Fruit fly (Drosophila melanogaster) S2 (cell line): ENCODE results near the gene CG6481.

ENCODE experiments used
- CG8478 ChIP-seq: fragments of >200 bp; optimal IDR thresholded peaks from 2 replicates; lab custom pipeline; 2018
- CTCF ChIP-seq, 2 experiments: fragments of >200 bp; optimal IDR thresholded peaks; 2 replicates each; lab custom pipeline; 2018

Gene CG6481

dm6 chrX:18537066-18537759 is 15.0 kb upstream of the CG6481 start:
- no peak for TF ChIP-seq CG8478 (lab: Kevin White, UChicago)
- no peak for TF ChIP-seq CTCF (optimal IDR thresholded peaks at IDR 0.05; lab: Kevin White, UChicago)

- no peak for TF ChIP-seq CG8478 (lab: Kevin White, UChicago)
- TF ChIP-seq CTCF (optimal IDR thresholded peaks at IDR 0.05; lab: Kevin White, UChicago), result no peak
These were observed 12.1 kb upstream of the CG6481 start for dm6 chrX:18534393-18534792.

dm6 chrX:18533308-18533707 is 11.1 kb upstream of the CG6481 start:
- TF ChIP-seq CTCF (optimal IDR thresholded peaks at IDR 0.05; lab: Kevin White, UChicago) (no peak), CG8478 (lab: Kevin White, UChicago) (no peak)

- no peak for TF ChIP-seq CG8478 (lab: Kevin White, UChicago)
- TF ChIP-seq CTCF (optimal IDR thresholded peaks at IDR 0.05; lab: Kevin White, UChicago), result no peak
These were observed 6.0 kb upstream of the CG6481 start, which contains the start of the genes CG15042 and CG15047 for dm6 chrX:18528166-18528733. Gene CG15042, minus strand, starts transcription at chrX:18528266. Gene CG15047, plus strand, starts transcription at chrX:18528683.

- TF ChIP-seq CTCF (optimal IDR thresholded peaks at IDR 0.05; lab: Kevin White, UChicago) (no peak), CG8478 (lab: Kevin White, UChicago) (no peak)
These were observed 2.5 kb upstream of the CG6481 start for dm6 chrX:18524594-18525266.

dm6 chrX:18523146-18523812 is 1.0 kb upstream of the CG6481 start:
- TF ChIP-seq CTCF (optimal IDR thresholded peaks at IDR 0.05; lab: Kevin White, UChicago), result no peak
- no peak for TF ChIP-seq CG8478 (lab: Kevin White, UChicago)

dm6 chrX:18520360-18520759 is 1.9 kb downstream of the CG6481 start:
- no peak for TF ChIP-seq CTCF (optimal IDR thresholded peaks at IDR 0.05; lab: Kevin White, UChicago)
- TF ChIP-seq CG8478 (lab: Kevin White, UChicago), result no peak

- TF ChIP-seq CTCF (optimal IDR thresholded peaks at IDR 0.05; lab: Kevin White, UChicago), result peak; percentile 93 to 96
- no peak for TF ChIP-seq CG8478 (lab: Kevin White, UChicago)
These were observed 4.8 kb downstream of the CG6481 start for dm6 chrX:18517415-18517814.

- TF ChIP-seq CG8478 (lab: Kevin White, UChicago) (no peak), CTCF (optimal IDR thresholded peaks at IDR 0.05; lab: Kevin White, UChicago) (peak; percentile 6 to 42)
These were observed 6.2 kb downstream of the CG6481 start for dm6 chrX:18515988-18516541.

- no peak for TF ChIP-seq CG8478 (lab: Kevin White, UChicago)
- TF ChIP-seq CTCF (optimal IDR thresholded peaks at IDR 0.05; lab: Kevin White, UChicago), result peak; percentile 52 to 73
These were observed 6.9 kb downstream of the CG6481 start, which contains the start of the genes Bx and HisRS for dm6 chrX:18515205-18515921. Gene Bx, plus strand, starts transcription at chrX:18515428. Gene HisRS, plus strand, starts transcription at chrX:18515428.

- TF ChIP-seq CTCF (optimal IDR thresholded peaks at IDR 0.05; lab: Kevin White, UChicago) (no peak), CG8478 (lab: Kevin White, UChicago) (no peak)
These were observed 7.5 kb downstream of the CG6481 start, which contains the start of gene CG6470 for dm6 chrX:18514767-18515166. Gene CG6470, minus strand, starts transcription at chrX:18514867.

- no peak for TF ChIP-seq CG8478 (lab: Kevin White, UChicago)
- TF ChIP-seq CTCF (optimal IDR thresholded peaks at IDR 0.05; lab: Kevin White, UChicago), result no peak
These were observed 10.0 kb downstream of the CG6481 start, which contains the start of gene Ggt-1 for dm6 chrX:18512271-18512679. Gene Ggt-1, minus strand, starts transcription at chrX:18512521.

- TF ChIP-seq CTCF (optimal IDR thresholded peaks at IDR 0.05; lab: Kevin White, UChicago) (no peak), CG8478 (lab: Kevin White, UChicago) (no peak)
These were observed 11.4 kb downstream of the CG6481 start for dm6 chrX:18510884-18511283.
